Fruit fly (Drosophila melanogaster) whole organism, wandering third instar larva: ENCODE results near the gene v.
A peak's percentile ranks its signal among the peaks of the same experiment; 100 is the strongest.

Experiments used
- CG32264 ChIP-seq: fragments of 200-800 bp; sonication (Bioruptor generic); optimal IDR thresholded peaks from 2 replicates; lab custom pipeline; 2016; ENCODE audit warnings: missing biosample characterization, missing genetic modification characterization
- CG9705 ChIP-seq: fragments of 200-800 bp; sonication (Bioruptor generic); optimal IDR thresholded peaks from 2 replicates; lab custom pipeline; 2018; ENCODE audit warnings: missing biosample characterization, mild to moderate bottlenecking, missing genetic modification characterization
- CrebA ChIP-seq: fragments of 200-800 bp; sonication (Bioruptor generic); optimal IDR thresholded peaks from 2 replicates; lab custom pipeline; 2016; ENCODE audit warnings: missing biosample characterization, mild to moderate bottlenecking, missing genetic modification characterization, borderline replicate concordance
- Dfd ChIP-seq: fragments of >200 bp; optimal IDR thresholded peaks from 2 replicates; lab custom pipeline; 2017; ENCODE audit warnings: missing biosample characterization, missing genetic modification characterization
- Dif ChIP-seq: fragments of 200-275, 200-300 bp; sonication (Bioruptor generic); optimal IDR thresholded peaks from 2 replicates; lab custom pipeline; 2018; ENCODE audit warnings: missing biosample characterization, missing genetic modification characterization; ENCODE audit not compliant: partially characterized antibody
- GATAd ChIP-seq: sonication (Bioruptor generic); optimal IDR thresholded peaks from 2 replicates; lab custom pipeline; 2016; ENCODE audit warnings: missing biosample characterization, missing genetic modification characterization
- HLH106 ChIP-seq: fragments of 200-800 bp; optimal IDR thresholded peaks from 3 replicates; lab custom pipeline; 2019; ENCODE audit warnings: missing biosample characterization, mild to moderate bottlenecking, missing genetic modification characterization, moderate library complexity
- Hnf4 ChIP-seq: fragments of 200-800 bp; sonication (Bioruptor generic); optimal IDR thresholded peaks from 2 replicates; lab custom pipeline; 2016; ENCODE audit warnings: missing biosample characterization, mild to moderate bottlenecking, missing genetic modification characterization
- Hr78 ChIP-seq: fragments of >200 bp; optimal IDR thresholded peaks from 2 replicates; lab custom pipeline; 2017; ENCODE audit warnings: missing biosample characterization, missing genetic modification characterization
- Hr83 ChIP-seq: fragments of 200-300 bp; sonication (Bioruptor generic); optimal IDR thresholded peaks from 2 replicates; lab custom pipeline; 2016; ENCODE audit warnings: missing biosample characterization, mild to moderate bottlenecking, missing genetic modification characterization, moderate library complexity; ENCODE audit not compliant: poor library complexity, severe bottlenecking
- Jra ChIP-seq: sonication (Bioruptor generic); optimal IDR thresholded peaks from 2 replicates; lab custom pipeline; 2016; ENCODE audit warnings: missing biosample characterization, missing genetic modification characterization
- Mio ChIP-seq: sonication (Bioruptor generic); optimal IDR thresholded peaks from 2 replicates; lab custom pipeline; 2016; ENCODE audit warnings: missing biosample characterization, missing genetic modification characterization
- Myc ChIP-seq: fragments of >200 bp; optimal IDR thresholded peaks from 2 replicates; lab custom pipeline; 2017
- OdsH ChIP-seq: fragments of 200-800 bp; sonication (Bioruptor generic); optimal IDR thresholded peaks from 2 replicates; lab custom pipeline; 2016; ENCODE audit warnings: missing biosample characterization, mild to moderate bottlenecking, missing genetic modification characterization
- Rel ChIP-seq, 2 experiments: fragments of 200-800 bp; sonication (Bioruptor generic) in 1 of 2; optimal IDR thresholded peaks; 2 replicates in 1 of 2; 3 replicates in 1 of 2; lab custom pipeline; 2016 to 2019; ENCODE audit warnings: mild to moderate bottlenecking in 2 of 2, missing biosample characterization in 2 of 2, missing genetic modification characterization in 2 of 2, moderate library complexity in 1 of 2
- Sp1 ChIP-seq: fragments of 200-800 bp; sonication (Bioruptor generic); optimal IDR thresholded peaks from 3 replicates; lab custom pipeline; 2019; ENCODE audit warnings: missing biosample characterization, mild to moderate bottlenecking, missing genetic modification characterization, moderate library complexity
- Vsx2 ChIP-seq: fragments of 200-300, 225-300 bp; sonication (Bioruptor generic); optimal IDR thresholded peaks from 2 replicates; lab custom pipeline; 2018; ENCODE audit warnings: missing biosample characterization, missing genetic modification characterization; ENCODE audit not compliant: partially characterized antibody
- br ChIP-seq: fragments of 200-800 bp; sonication (Bioruptor generic); optimal IDR thresholded peaks from 2 replicates; lab custom pipeline; 2016; ENCODE audit warnings: missing biosample characterization, missing genetic modification characterization
- brk ChIP-seq: fragments of 200-800 bp; sonication (Bioruptor generic); optimal IDR thresholded peaks from 2 replicates; lab custom pipeline; 2016; ENCODE audit warnings: missing biosample characterization, mild to moderate bottlenecking, missing genetic modification characterization
- dl ChIP-seq, 2 experiments: fragments of 175-275, 200-275 bp in 1 of 2; fragments of 200-275 bp in 1 of 2; sonication (Bioruptor generic); optimal IDR thresholded peaks; lab custom pipeline; 2018; ENCODE audit warnings: mild to moderate bottlenecking in 2 of 2, missing biosample characterization in 2 of 2, missing genetic modification characterization in 2 of 2, moderate library complexity in 2 of 2; ENCODE audit not compliant: partially characterized antibody in 2 of 2, insufficient read depth in 1 of 2
- dmrt93B ChIP-seq: fragments of 200-800 bp; sonication (Bioruptor generic); optimal IDR thresholded peaks from 2 replicates; lab custom pipeline; 2018; ENCODE audit warnings: missing biosample characterization, mild to moderate bottlenecking, missing genetic modification characterization
- ey ChIP-seq: fragments of 200-800 bp; sonication (Bioruptor generic); optimal IDR thresholded peaks from 2 replicates; lab custom pipeline; 2016; ENCODE audit warnings: missing biosample characterization, missing genetic modification characterization
- foxo ChIP-seq, 2 experiments: fragments of 200-800 bp; sonication (Bioruptor generic); optimal IDR thresholded peaks; 2 replicates in 1 of 2; 3 replicates in 1 of 2; lab custom pipeline; 2016 to 2017; ENCODE audit warnings: missing biosample characterization in 2 of 2, missing genetic modification characterization in 2 of 2
- fru ChIP-seq: fragments of 200-800 bp; sonication (Bioruptor generic); optimal IDR thresholded peaks from 3 replicates; lab custom pipeline; 2016; ENCODE audit warnings: missing biosample characterization, mild to moderate bottlenecking, missing genetic modification characterization
- h ChIP-seq: fragments of 200-800 bp; sonication (Bioruptor generic); optimal IDR thresholded peaks from 3 replicates; lab custom pipeline; 2016; ENCODE audit warnings: missing biosample characterization, mild to moderate bottlenecking, missing genetic modification characterization
- jim ChIP-seq: fragments of 175-275, 200-325 bp; sonication (Bioruptor generic); optimal IDR thresholded peaks from 2 replicates; lab custom pipeline; 2016; ENCODE audit warnings: missing biosample characterization, mild to moderate bottlenecking, missing genetic modification characterization
- psq ChIP-seq: fragments of 200-800 bp; sonication (Bioruptor generic); optimal IDR thresholded peaks from 3 replicates; lab custom pipeline; 2017; ENCODE audit warnings: missing biosample characterization, mild to moderate bottlenecking, missing genetic modification characterization, moderate library complexity
- rgr ChIP-seq: fragments of 200-800 bp; sonication (Bioruptor generic); optimal IDR thresholded peaks from 3 replicates; lab custom pipeline; 2016; ENCODE audit warnings: missing biosample characterization, mild to moderate bottlenecking, missing genetic modification characterization
- sage ChIP-seq: fragments of 200-800 bp; sonication (Bioruptor generic); optimal IDR thresholded peaks from 2 replicates; lab custom pipeline; 2016; ENCODE audit warnings: missing biosample characterization, mild to moderate bottlenecking, missing genetic modification characterization
- sv ChIP-seq: fragments of 200-800 bp; sonication (Bioruptor generic); optimal IDR thresholded peaks from 3 replicates; lab custom pipeline; 2016; ENCODE audit warnings: missing biosample characterization, missing genetic modification characterization
- usp ChIP-seq: fragments of >200 bp; optimal IDR thresholded peaks from 2 replicates; lab custom pipeline; 2017; ENCODE audit warnings: missing biosample characterization, missing genetic modification characterization
- woc ChIP-seq: sonication (Bioruptor generic); optimal IDR thresholded peaks from 2 replicates; lab custom pipeline; 2016; ENCODE audit warnings: missing biosample characterization, mild to moderate bottlenecking, missing genetic modification characterization

Gene v

DNA sequence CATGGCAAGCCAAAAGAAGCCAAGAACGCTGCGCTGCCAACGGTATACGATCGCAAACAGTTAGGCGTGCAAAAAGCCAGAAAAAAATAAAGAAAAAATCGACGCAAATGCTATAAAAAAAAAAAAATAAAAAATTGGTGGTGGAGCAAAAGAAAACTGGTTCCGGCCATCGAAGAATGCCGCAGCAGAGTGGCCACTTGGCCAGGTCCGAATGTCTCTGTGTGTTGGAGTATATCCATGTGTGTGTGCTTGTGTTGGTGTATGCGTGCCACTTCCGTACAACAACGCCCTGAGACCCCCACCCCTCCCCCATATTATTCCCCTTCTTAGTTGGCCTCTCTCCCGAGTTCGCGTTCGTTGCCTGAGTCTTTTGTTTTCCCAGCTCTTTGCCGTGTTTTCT lies 8.5 kb downstream of the v start:
- TF ChIP-seq CG9705 (GFP tag; lab: Kevin White, UChicago) (no peak), psq (GFP tag; lab: Kevin White, UChicago) (peak; percentile 55), Sp1 (peak; percentile 21)
- TF ChIP-seq, all 38 proteins: peak for 2

DNA sequence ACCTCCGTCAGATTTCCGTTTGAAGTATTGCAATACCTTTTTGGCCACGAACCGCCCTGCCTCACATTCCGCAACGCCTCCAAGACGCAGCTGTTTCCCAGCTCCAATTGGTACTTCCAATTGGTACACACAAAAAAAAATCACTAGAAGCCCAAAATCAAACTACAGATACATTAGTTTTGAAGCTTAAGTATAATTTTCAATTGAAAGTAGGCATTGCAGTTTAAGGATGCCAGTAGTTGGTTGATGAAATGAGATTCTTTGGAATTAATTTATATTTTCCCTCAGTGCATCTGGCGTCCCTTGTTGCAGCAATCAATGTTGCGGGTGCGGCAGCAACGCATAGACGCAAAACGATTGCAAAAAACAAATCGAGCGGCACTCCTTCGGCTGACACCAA lies 10.0 kb downstream of the v start:
- TF ChIP-seq fru (GFP tag; lab: Kevin White, UChicago) (peak; percentile 2), CrebA (GFP tag; lab: Kevin White, UChicago) (no peak), dl (GFP tag; optimal IDR thresholded peaks at IDR 0.05; lab: Kevin White, UChicago; ENCODE audit: insufficient read depth in 1 of 2, partially characterized antibody in 2 of 2) (no peak), brk (no peak), GATAd (GFP tag; lab: Kevin White, UChicago) (no peak), HLH106 (tag; lab: Kevin White, UChicago) (no peak), foxo (GFP tag; optimal IDR thresholded peaks at IDR 0.05; lab: Kevin White, UChicago) (peak in 1 of 2 experiments; percentile 38), Sp1 (no peak), Hr83 (GFP tag; lab: Kevin White, UChicago) (no peak), usp (no peak), Mio (GFP tag; lab: Kevin White, UChicago) (no peak), jim (GFP tag; lab: Kevin White, UChicago) (no peak), sage (GFP tag; lab: Kevin White, UChicago) (no peak), h (GFP tag; lab: Kevin White, UChicago) (peak; percentile 9)

DNA sequence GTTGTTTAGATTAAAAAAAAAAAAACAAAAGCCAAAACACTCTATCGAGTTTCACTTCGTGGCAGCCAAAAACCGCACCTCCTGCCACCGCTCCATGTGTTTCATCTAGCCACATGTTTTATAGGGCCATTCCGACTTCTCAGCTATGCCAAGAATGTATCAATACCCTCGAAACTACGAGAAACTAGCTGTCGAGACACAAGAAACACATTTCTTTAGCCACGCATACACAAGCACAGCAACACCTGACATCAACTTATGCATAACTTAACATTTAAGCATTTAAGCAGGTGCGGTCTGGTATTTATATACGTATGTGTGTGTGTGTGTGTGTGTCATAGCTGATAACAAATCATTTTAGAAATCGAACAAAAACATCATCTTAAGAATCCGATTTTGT lies 11.8 kb downstream of the v start:
- TF ChIP-seq Jra (GFP tag; lab: Kevin White, UChicago), result no peak
- TF ChIP-seq rgr (GFP tag; lab: Kevin White, UChicago), result no peak
- no peak for TF ChIP-seq ey (GFP tag; lab: Kevin White, UChicago)
- TF ChIP-seq woc (GFP tag; lab: Kevin White, UChicago), result no peak

DNA sequence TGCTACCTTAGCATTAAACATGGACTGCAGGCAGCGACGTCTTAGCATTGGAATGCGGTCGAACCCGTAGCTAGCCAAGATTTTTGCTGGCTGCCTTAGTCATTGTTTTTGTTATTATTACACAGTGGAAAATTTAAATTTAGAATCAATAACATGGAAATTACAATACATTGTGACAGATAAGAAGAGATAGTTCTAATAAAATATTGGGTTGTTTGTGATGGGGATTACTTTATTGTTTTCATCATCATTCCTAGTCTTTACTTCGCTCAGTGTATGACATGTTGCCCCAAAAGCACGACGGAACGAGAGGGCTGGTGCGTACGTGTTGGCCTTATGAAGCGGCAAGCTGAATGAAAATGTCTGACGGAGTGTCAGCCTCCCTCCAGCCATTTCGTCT lies 12.8 kb downstream of the v start:
- peak; percentile 21 for TF ChIP-seq dmrt93B (GFP tag; lab: Kevin White, UChicago)
- TF ChIP-seq h (GFP tag; lab: Kevin White, UChicago), result peak; percentile 60
- TF ChIP-seq sv, result peak; percentile 55
- peak; percentile 46 for TF ChIP-seq HLH106 (tag; lab: Kevin White, UChicago)
- TF ChIP-seq Rel (GFP tag; optimal IDR thresholded peaks at IDR 0.05; lab: Kevin White, UChicago), result no peak
- TF ChIP-seq Rel (tag; optimal IDR thresholded peaks at IDR 0.05; lab: Kevin White, UChicago), result no peak
- TF ChIP-seq rgr (GFP tag; lab: Kevin White, UChicago), result peak; percentile 64
- TF ChIP-seq OdsH, result peak; percentile 61
- TF ChIP-seq CG32264 (GFP tag; lab: Kevin White, UChicago), result no peak
- peak; percentile 78 for TF ChIP-seq fru (GFP tag; lab: Kevin White, UChicago)
- TF ChIP-seq Vsx2, result no peak
- TF ChIP-seq brk, result no peak
- TF ChIP-seq Myc (lab: Kevin White, UChicago), result no peak
- TF ChIP-seq ey (GFP tag; lab: Kevin White, UChicago), result peak; percentile 62
- no peak for TF ChIP-seq GATAd (GFP tag; lab: Kevin White, UChicago)
- peak; percentile 68 for TF ChIP-seq Hnf4 (GFP tag; lab: Kevin White, UChicago)
- TF ChIP-seq usp, result no peak
- no peak for TF ChIP-seq Mio (GFP tag; lab: Kevin White, UChicago)
- peak; percentile 42 for TF ChIP-seq Sp1
- TF ChIP-seq Jra (GFP tag; lab: Kevin White, UChicago), result no peak
- TF ChIP-seq Hr78 (GFP tag; lab: Kevin White, UChicago), result no peak
- no peak for TF ChIP-seq Dif (GFP tag; lab: Kevin White, UChicago)
- TF ChIP-seq Dfd (GFP tag; lab: Kevin White, UChicago), result no peak
- peak in 1 of 2 experiments; percentile 76 for TF ChIP-seq foxo (GFP tag; optimal IDR thresholded peaks at IDR 0.05; lab: Kevin White, UChicago)
- TF ChIP-seq jim (GFP tag; lab: Kevin White, UChicago), result no peak
- TF ChIP-seq br (GFP tag; lab: Kevin White, UChicago), result peak; percentile 52
- TF ChIP-seq psq (GFP tag; lab: Kevin White, UChicago), result peak; percentile 30
- peak; percentile 37 for TF ChIP-seq woc (GFP tag; lab: Kevin White, UChicago)
